4 worm cellular contexts compared by ENCODE assay signal in genomic region chrIII:4223668-4224127, ce11.
TF ChIP-seq lines count a peak whose summit lies in the region.

No protein-coding gene starts in this region.

TF ChIP-seq in whole organism, L2 larva, 48 proteins besides CTCF, POLR2A, EP300 and RAD21 (continued from another document):
- TF ChIP-seq nhr-6 (tag; optimal IDR thresholded peaks at IDR 0.05; lab: Kevin White, UChicago), result peak; percentile 53
- TF ChIP-seq R02D3.7 (tag; optimal IDR thresholded peaks at IDR 0.05; lab: Kevin White, UChicago), result no peak
- peak; percentile 28 for TF ChIP-seq skn-1 (tag; optimal IDR thresholded peaks at IDR 0.05; lab: Kevin White, UChicago)
- no peak for TF ChIP-seq unc-62 (GFP tag; optimal IDR thresholded peaks at IDR 0.05; lab: Kevin White, UChicago)
- TF ChIP-seq ztf-1 (GFP tag; conservative IDR thresholded peaks at IDR 0.05; lab: Robert Waterston, UW), result no peak
- no peak for TF ChIP-seq ceh-82 (tag; optimal IDR thresholded peaks at IDR 0.05; lab: Kevin White, UChicago)
- peak; percentile 20 for TF ChIP-seq nhr-10 (tag; optimal IDR thresholded peaks at IDR 0.05; lab: Kevin White, UChicago)
- peak; percentile 95 for TF ChIP-seq nhr-129 (tag; optimal IDR thresholded peaks at IDR 0.05; lab: Kevin White, UChicago)
- peak; percentile 88 for TF ChIP-seq unc-55 (GFP tag; optimal IDR thresholded peaks at IDR 0.05; lab: Kevin White, UChicago)
- TF ChIP-seq lin-11 (tag; optimal IDR thresholded peaks at IDR 0.05; lab: Kevin White, UChicago), result peak; percentile 75
- TF ChIP-seq zag-1 (tag; optimal IDR thresholded peaks at IDR 0.05; lab: Kevin White, UChicago), result peak; percentile 90
- no peak for TF ChIP-seq elt-1 (tag; optimal IDR thresholded peaks at IDR 0.05; lab: Kevin White, UChicago)
- TF ChIP-seq sma-3 (GFP tag; optimal IDR thresholded peaks at IDR 0.05; lab: Kevin White, UChicago), result peak; percentile 52

TF ChIP-seq in whole organism, L4 larva, 104 proteins besides CTCF, POLR2A, EP300 and RAD21 (continued from another document and continues in another):
- TF ChIP-seq nhr-25 (tag; optimal IDR thresholded peaks at IDR 0.05; lab: Kevin White, UChicago; ENCODE audit: borderline replicate concordance, insufficient read depth), result peak; percentile 49
- TF ChIP-seq ztf-7 (tag; optimal IDR thresholded peaks at IDR 0.05; lab: Kevin White, UChicago), result peak; percentile 39
- TF ChIP-seq pha-4 (GFP tag; IDR thresholded peaks at IDR 0.05; lab: Robert Waterston, UW), result peak; percentile 15; the same call in 1 of the 2 replicates
- TF ChIP-seq pha-4 (tag; optimal IDR thresholded peaks at IDR 0.05; lab: Kevin White, UChicago), result no peak
- no peak for TF ChIP-seq daf-12 (tag; optimal IDR thresholded peaks at IDR 0.05; lab: Kevin White, UChicago)
- no peak for TF ChIP-seq ceh-44 (GFP tag; IDR thresholded peaks at IDR 0.05; lab: Robert Waterston, UW)
- TF ChIP-seq mdl-1 (tag; optimal IDR thresholded peaks at IDR 0.05; lab: Kevin White, UChicago), result peak; percentile 43 to 95
- TF ChIP-seq aha-1 (tag; lab: Kevin White, UChicago), result peak; percentile 98
- TF ChIP-seq lim-7 (GFP tag; IDR thresholded peaks at IDR 0.05; lab: Robert Waterston, UW), result no peak
- TF ChIP-seq nhr-77 (tag; optimal IDR thresholded peaks at IDR 0.05; lab: Kevin White, UChicago), result peak; percentile 79
- peak; percentile 36 for TF ChIP-seq spr-1 (tag; optimal IDR thresholded peaks at IDR 0.05; lab: Kevin White, UChicago)
- peak; percentile 91 for TF ChIP-seq hlh-30 (tag; optimal IDR thresholded peaks at IDR 0.05; lab: Kevin White, UChicago; ENCODE audit: insufficient read depth)
- TF ChIP-seq ceh-28 (tag; optimal IDR thresholded peaks at IDR 0.05; lab: Kevin White, UChicago), result no peak
- TF ChIP-seq hlh-11 (tag; optimal IDR thresholded peaks at IDR 0.05; lab: Kevin White, UChicago), result peak; percentile 94
- TF ChIP-seq arid-1 (GFP tag; conservative IDR thresholded peaks at IDR 0.05; lab: Robert Waterston, UW), result peak; percentile 72
- no peak for TF ChIP-seq pqm-1 (tag; optimal IDR thresholded peaks at IDR 0.05; lab: Kevin White, UChicago)
- TF ChIP-seq lin-13 (GFP tag; optimal IDR thresholded peaks at IDR 0.05; lab: Kevin White, UChicago), result peak; percentile 45
- no peak for TF ChIP-seq ZK337.2 (GFP tag; IDR thresholded peaks at IDR 0.05; lab: Robert Waterston, UW)
- 0 out of 2 replicates have a peak, but pooled peaks have one; percentile 45 for TF ChIP-seq dmd-9 (GFP tag; IDR thresholded peaks at IDR 0.05; lab: Robert Waterston, UW)
- no peak for TF ChIP-seq duxl-1 (tag; optimal IDR thresholded peaks at IDR 0.05; lab: Kevin White, UChicago; ENCODE audit: poor library complexity)
- no peak for TF ChIP-seq F44E2.7 (GFP tag; IDR thresholded peaks at IDR 0.05; lab: Robert Waterston, UW)
- TF ChIP-seq T20F7.1 (GFP tag; optimal IDR thresholded peaks at IDR 0.05; lab: Kevin White, UChicago), result peak; percentile 76
- TF ChIP-seq daf-19 (GFP tag; conservative IDR thresholded peaks at IDR 0.05; lab: Robert Waterston, UW), result no peak
- TF ChIP-seq nhr-102 (tag; optimal IDR thresholded peaks at IDR 0.05; lab: Kevin White, UChicago), result peak; percentile 4
- peak; percentile 73 for TF ChIP-seq nhr-6 (tag; optimal IDR thresholded peaks at IDR 0.05; lab: Kevin White, UChicago)
- TF ChIP-seq lir-3 (tag; optimal IDR thresholded peaks at IDR 0.05; lab: Kevin White, UChicago), result no peak
- no peak for TF ChIP-seq lin-15B (tag; optimal IDR thresholded peaks at IDR 0.05; lab: Kevin White, UChicago)
- peak; percentile 1 for TF ChIP-seq zfp-2 (tag; optimal IDR thresholded peaks at IDR 0.05; lab: Kevin White, UChicago)
- no peak for TF ChIP-seq snpc-1.2 (GFP tag; IDR thresholded peaks at IDR 0.05; lab: Robert Waterston, UW)
- TF ChIP-seq T26A8.4 (GFP tag; IDR thresholded peaks at IDR 0.05; lab: Robert Waterston, UW), result peak; percentile 57
- TF ChIP-seq dmd-8 (GFP tag; IDR thresholded peaks at IDR 0.05; lab: Robert Waterston, UW), result no peak; the same call in 1 of the 2 replicates
- no peak for TF ChIP-seq ama-1 (optimal IDR thresholded peaks at IDR 0.05; lab: Kevin White, UChicago)
- peak; percentile 89 for TF ChIP-seq rbr-2 (tag; optimal IDR thresholded peaks at IDR 0.05; lab: Kevin White, UChicago)
- no peak for TF ChIP-seq fos-1 (tag; optimal IDR thresholded peaks at IDR 0.05; lab: Kevin White, UChicago)
- TF ChIP-seq nhr-48 (tag; optimal IDR thresholded peaks at IDR 0.05; lab: Kevin White, UChicago), result peak; percentile 64
- peak; percentile 91 for TF ChIP-seq nhr-28 (tag; optimal IDR thresholded peaks at IDR 0.05; lab: Kevin White, UChicago)
- TF ChIP-seq F10B5.3 (tag; optimal IDR thresholded peaks at IDR 0.05; lab: Kevin White, UChicago), result peak; percentile 7
- TF ChIP-seq zip-11 (GFP tag; IDR thresholded peaks at IDR 0.05; lab: Robert Waterston, UW), result no peak
- TF ChIP-seq ceh-62 (tag; optimal IDR thresholded peaks at IDR 0.05; lab: Kevin White, UChicago), result no peak
- no peak for TF ChIP-seq ztf-11 (tag; optimal IDR thresholded peaks at IDR 0.05; lab: Kevin White, UChicago)

TF ChIP-seq in whole organism, late embryonic, 69 proteins besides CTCF, POLR2A, EP300 and RAD21 (continued from another document):
- TF ChIP-seq dve-1 (tag; optimal IDR thresholded peaks at IDR 0.05; lab: Kevin White, UChicago) (peak; percentile 29), sox-4 (tag; optimal IDR thresholded peaks at IDR 0.05; lab: Kevin White, UChicago) (no peak), hlh-6 (tag; optimal IDR thresholded peaks at IDR 0.05; lab: Kevin White, UChicago) (peak; percentile 59), pat-9 (tag; optimal IDR thresholded peaks at IDR 0.05; lab: Kevin White, UChicago) (peak; percentile 14), fax-1 (tag; optimal IDR thresholded peaks at IDR 0.05; lab: Kevin White, UChicago) (no peak), ceh-30 (tag; optimal IDR thresholded peaks at IDR 0.05; lab: Kevin White, UChicago) (no peak), ceh-22 (tag; optimal IDR thresholded peaks at IDR 0.05; lab: Kevin White, UChicago) (no peak), zip-5 (tag; optimal IDR thresholded peaks at IDR 0.05; lab: Kevin White, UChicago) (no peak), pqm-1 (tag; optimal IDR thresholded peaks at IDR 0.05; lab: Kevin White, UChicago) (peak; percentile 55), ztf-16 (tag; optimal IDR thresholded peaks at IDR 0.05; lab: Kevin White, UChicago) (no peak), unc-3 (GFP tag; conservative IDR thresholded peaks at IDR 0.05; lab: Robert Waterston, UW) (no peak), unc-3 (tag; optimal IDR thresholded peaks at IDR 0.05; lab: Kevin White, UChicago) (peak; percentile 57), ahr-1 (tag; optimal IDR thresholded peaks at IDR 0.05; lab: Kevin White, UChicago) (no peak), pha-2 (tag; optimal IDR thresholded peaks at IDR 0.05; lab: Kevin White, UChicago) (no peak), ceh-2 (tag; optimal IDR thresholded peaks at IDR 0.05; lab: Kevin White, UChicago) (peak; percentile 31), npax-4 (tag; optimal IDR thresholded peaks at IDR 0.05; lab: Kevin White, UChicago) (no peak), pax-1 (tag; optimal IDR thresholded peaks at IDR 0.05; lab: Kevin White, UChicago) (no peak), ceh-34 (tag; optimal IDR thresholded peaks at IDR 0.05; lab: Kevin White, UChicago) (peak; percentile 72), dmd-4 (tag; optimal IDR thresholded peaks at IDR 0.05; lab: Kevin White, UChicago; ENCODE audit: borderline replicate concordance) (no peak), ceh-24 (tag; optimal IDR thresholded peaks at IDR 0.05; lab: Kevin White, UChicago) (no peak), odd-2 (tag; optimal IDR thresholded peaks at IDR 0.05; lab: Kevin White, UChicago) (no peak), fkh-10 (GFP tag; optimal IDR thresholded peaks at IDR 0.05; lab: Kevin White, UChicago) (no peak), T23F11.4 (GFP tag; optimal IDR thresholded peaks at IDR 0.05; lab: Kevin White, UChicago) (no peak), ref-2 (tag; optimal IDR thresholded peaks at IDR 0.05; lab: Kevin White, UChicago) (peak; percentile 61), ceh-9 (tag; optimal IDR thresholded peaks at IDR 0.05; lab: Kevin White, UChicago) (no peak), hlh-8 (tag; optimal IDR thresholded peaks at IDR 0.05; lab: Kevin White, UChicago) (peak; percentile 36), che-1 (tag; optimal IDR thresholded peaks at IDR 0.05; lab: Kevin White, UChicago) (no peak), mec-3 (tag; optimal IDR thresholded peaks at IDR 0.05; lab: Kevin White, UChicago; ENCODE audit: borderline replicate concordance) (no peak), C08G9.2 (tag; optimal IDR thresholded peaks at IDR 0.05; lab: Kevin White, UChicago) (peak; percentile 49), tbx-7 (tag; optimal IDR thresholded peaks at IDR 0.05; lab: Kevin White, UChicago) (no peak), C38D4.7 (GFP tag; optimal IDR thresholded peaks at IDR 0.05; lab: Kevin White, UChicago) (no peak), nfya-1 (tag; optimal IDR thresholded peaks at IDR 0.05; lab: Kevin White, UChicago) (peak; percentile 88), K09A11.1 (tag; optimal IDR thresholded peaks at IDR 0.05; lab: Kevin White, UChicago; ENCODE audit: insufficient read depth) (peak; percentile 42), elt-4 (tag; optimal IDR thresholded peaks at IDR 0.05; lab: Kevin White, UChicago) (no peak), rnt-1 (tag; optimal IDR thresholded peaks at IDR 0.05; lab: Kevin White, UChicago) (peak; percentile 66), ceh-14 (tag; optimal IDR thresholded peaks at IDR 0.05; lab: Kevin White, UChicago) (peak; percentile 85), tbx-2 (tag; optimal IDR thresholded peaks at IDR 0.05; lab: Kevin White, UChicago) (peak; percentile 78), hlh-13 (GFP tag; optimal IDR thresholded peaks at IDR 0.05; lab: Kevin White, UChicago) (no peak), pros-1 (tag; optimal IDR thresholded peaks at IDR 0.05; lab: Kevin White, UChicago) (peak; percentile 84), K02D7.2 (tag; optimal IDR thresholded peaks at IDR 0.05; lab: Kevin White, UChicago) (no peak), Y22D7AL.16 (tag; optimal IDR thresholded peaks at IDR 0.05; lab: Kevin White, UChicago) (no peak), nhr-11 (tag; optimal IDR thresholded peaks at IDR 0.05; lab: Kevin White, UChicago) (no peak), ama-1 (optimal IDR thresholded peaks at IDR 0.05; lab: Kevin White, UChicago) (no peak)

TF ChIP-seq in whole organism, mixed stage, embryonic, 35 proteins besides CTCF, POLR2A, EP300 and RAD21 (continued from another document):
- TF ChIP-seq nhr-237 (tag; optimal IDR thresholded peaks at IDR 0.05; lab: Kevin White, UChicago) (peak; percentile 67), ztf-11 (tag; optimal IDR thresholded peaks at IDR 0.05; lab: Kevin White, UChicago) (no peak), blmp-1 (tag; optimal IDR thresholded peaks at IDR 0.05; lab: Kevin White, UChicago) (no peak), drap-1 (GFP tag; optimal IDR thresholded peaks at IDR 0.05; lab: Kevin White, UChicago) (peak; percentile 26), unc-62 (GFP tag; optimal IDR thresholded peaks at IDR 0.05; lab: Kevin White, UChicago) (peak; percentile 92)
